Worm (Caenorhabditis elegans): ENCODE measurements around the gene elo-4.

ce11 chrIII:9334174-9334573 is at the start of gene elo-4:
- TF ChIP-seq madf-3 (GFP tag; IDR thresholded peaks at IDR 0.05) (no peak), nfya-1 (tag; optimal IDR thresholded peaks at IDR 0.05; ENCODE audit: borderline replicate concordance, insufficient read depth) (no peak), ceh-100 (GFP tag; IDR thresholded peaks at IDR 0.05) (no peak), ama-1 (optimal IDR thresholded peaks at IDR 0.05) (no peak), ama-1 (GFP tag; optimal IDR thresholded peaks at IDR 0.05) (no peak), ceh-27 (GFP tag; optimal IDR thresholded peaks at IDR 0.05) (no peak), Y56A3A.18 (GFP tag; IDR thresholded peaks at IDR 0.05) (no peak), lsy-27 (tag; optimal IDR thresholded peaks at IDR 0.05; ENCODE audit: borderline replicate concordance, insufficient read depth) (no peak), unc-130 (GFP tag; optimal IDR thresholded peaks at IDR 0.05) (no peak), xnd-1 (tag; optimal IDR thresholded peaks at IDR 0.05) (no peak), pha-4 (tag; optimal IDR thresholded peaks at IDR 0.05) (no peak), ZK185.1 (tag; optimal IDR thresholded peaks at IDR 0.05; ENCODE audit: poor library complexity, severe bottlenecking) (no peak), unc-62 (GFP tag; optimal IDR thresholded peaks at IDR 0.05) (no peak)

All from whole organism, young adult.